Fruit fly (Drosophila melanogaster): ENCODE results near the gene CG11313.

The CG11313 gene

DNA sequence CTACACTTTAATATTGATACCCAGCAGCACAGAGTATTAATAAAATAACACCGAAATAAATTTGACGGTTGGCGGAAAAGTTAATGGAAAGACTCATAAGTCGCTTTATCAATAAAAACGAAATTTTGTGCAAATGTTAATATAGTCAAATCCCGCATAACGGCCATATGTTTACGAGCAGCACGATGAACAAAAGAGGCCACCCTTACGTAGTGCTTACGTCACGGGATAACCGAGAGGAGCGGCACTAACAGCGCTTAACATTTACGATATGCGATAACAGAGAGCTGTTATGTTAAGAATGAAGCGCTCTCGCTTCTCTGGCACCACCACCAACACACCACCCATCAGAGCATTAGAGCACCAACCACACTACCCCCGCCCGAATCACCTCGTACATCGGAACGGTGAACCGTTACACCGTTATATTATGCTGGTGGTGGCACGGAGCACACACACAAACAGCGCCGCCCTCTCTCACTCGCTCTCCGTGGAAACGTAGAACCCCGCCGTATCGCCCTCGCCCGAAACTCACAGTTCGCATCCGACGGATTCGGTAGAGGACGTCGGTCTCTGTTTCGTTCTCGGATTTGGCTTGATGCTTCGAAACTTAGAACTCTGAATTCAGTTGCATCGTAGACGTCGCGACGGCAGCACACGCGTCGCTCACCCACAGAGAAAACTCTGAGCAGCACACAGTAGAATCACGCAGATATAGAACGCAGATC is 34.5 kb upstream of the CG11313 start, which contains the start of gene zfh1 (continued):
- TF ChIP-seq dac (GFP tag; optimal IDR thresholded peaks at IDR 0.05) (no peak), CG16779 (tag; optimal IDR thresholded peaks at IDR 0.05) (no peak), Lpt (GFP tag; optimal IDR thresholded peaks at IDR 0.05) (no peak), CG9139 (GFP tag; optimal IDR thresholded peaks at IDR 0.05) (no peak), OdsH (GFP tag; optimal IDR thresholded peaks at IDR 0.05) (no peak), CG11902 (GFP tag; optimal IDR thresholded peaks at IDR 0.05) (no peak), topi (GFP tag; optimal IDR thresholded peaks at IDR 0.05) (no peak), CG6276 (GFP tag; optimal IDR thresholded peaks at IDR 0.05) (no peak), Gug (GFP tag; IDR thresholded peaks at IDR 0.05) (no peak)

DNA sequence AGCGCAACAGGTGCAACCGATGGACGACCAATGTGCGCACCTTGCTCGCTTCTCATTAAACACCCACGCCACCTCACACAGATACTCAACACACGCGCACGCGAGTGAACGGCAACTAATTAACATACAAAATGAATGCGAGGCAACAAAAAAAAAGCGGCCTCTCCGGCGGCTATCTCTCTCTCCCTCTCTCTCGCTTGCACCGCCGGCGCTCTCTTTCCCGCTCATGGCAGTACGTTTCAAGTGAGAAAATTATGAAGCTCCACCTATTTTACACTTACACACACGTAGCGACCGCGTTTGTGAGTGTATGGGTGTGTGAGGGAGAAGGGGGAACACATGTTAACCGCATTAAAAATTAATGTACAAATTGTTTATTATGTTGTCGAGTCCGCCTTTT is 33.2 kb upstream of the CG11313 start:
- TF ChIP-seq CG3032 (tag; optimal IDR thresholded peaks at IDR 0.05) (no peak), Met (GFP tag; optimal IDR thresholded peaks at IDR 0.05) (no peak), CG1621 (tag; optimal IDR thresholded peaks at IDR 0.05) (no peak), achi (GFP tag; optimal IDR thresholded peaks at IDR 0.05) (no peak), dsx (GFP tag; optimal IDR thresholded peaks at IDR 0.05; ENCODE audit: poor library complexity, severe bottlenecking) (peak; percentile 55), Sox14 (GFP tag; optimal IDR thresholded peaks at IDR 0.05) (peak; percentile 13), svp (GFP tag) (peak; percentile 65), CG6163 (GFP tag; IDR thresholded peaks at IDR 0.05) (peak; percentile 11; the same call in 1 of the 3 replicates), Eip78C (GFP tag) (peak; percentile 47), fd59A (GFP tag; optimal IDR thresholded peaks at IDR 0.05) (no peak), Hr39 (GFP tag; optimal IDR thresholded peaks at IDR 0.05) (no peak), vri (GFP tag; optimal IDR thresholded peaks at IDR 0.05) (no peak), Blimp-1 (GFP tag; optimal IDR thresholded peaks at IDR 0.05) (no peak), lz (GFP tag; optimal IDR thresholded peaks at IDR 0.05) (no peak), Smox (GFP tag; optimal IDR thresholded peaks at IDR 0.05) (no peak), Hr38 (GFP tag; optimal IDR thresholded peaks at IDR 0.05) (no peak), CG4318 (GFP tag; optimal IDR thresholded peaks at IDR 0.05) (no peak), pdm3 (GFP tag; optimal IDR thresholded peaks at IDR 0.05) (peak; percentile 9), fkh (GFP tag; optimal IDR thresholded peaks at IDR 0.05) (peak; percentile 32), CG16779 (tag; optimal IDR thresholded peaks at IDR 0.05) (no peak), CG10669 (GFP tag; optimal IDR thresholded peaks at IDR 0.05) (no peak), CG11294 (GFP tag; IDR thresholded peaks at IDR 0.05) (no peak)

DNA sequence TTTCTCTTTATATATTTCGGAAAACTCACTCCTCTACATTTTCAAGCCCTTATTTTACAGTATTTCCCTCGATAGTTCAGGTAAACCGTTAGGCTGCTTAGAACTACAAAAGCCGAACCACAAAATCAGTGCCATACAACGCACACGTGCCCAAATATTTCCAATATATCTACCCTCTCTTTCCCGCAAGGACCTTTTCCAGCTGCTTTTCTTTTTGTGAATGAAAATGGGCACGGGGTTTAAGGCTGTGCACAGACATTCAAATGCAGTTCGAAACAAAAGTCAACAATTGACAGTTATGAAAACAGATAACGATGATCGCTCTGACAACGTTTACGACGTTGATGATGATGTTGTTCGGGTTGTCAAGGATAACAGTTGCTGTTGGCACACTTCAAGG is 31.3 kb upstream of the CG11313 start:
- no peak for TF ChIP-seq CG10631 (GFP tag; optimal IDR thresholded peaks at IDR 0.05)
- TF ChIP-seq Hr39 (GFP tag; optimal IDR thresholded peaks at IDR 0.05), result no peak
- no peak for TF ChIP-seq CG6854 (GFP tag; optimal IDR thresholded peaks at IDR 0.05)
- TF ChIP-seq Met (GFP tag; optimal IDR thresholded peaks at IDR 0.05), result no peak
- no peak for TF ChIP-seq dsx (GFP tag; optimal IDR thresholded peaks at IDR 0.05; ENCODE audit: poor library complexity, severe bottlenecking)
- no peak for TF ChIP-seq vri (GFP tag; optimal IDR thresholded peaks at IDR 0.05)
- no peak for TF ChIP-seq CG6792 (GFP tag; optimal IDR thresholded peaks at IDR 0.05)
- TF ChIP-seq CG10669 (GFP tag; optimal IDR thresholded peaks at IDR 0.05), result no peak

DNA sequence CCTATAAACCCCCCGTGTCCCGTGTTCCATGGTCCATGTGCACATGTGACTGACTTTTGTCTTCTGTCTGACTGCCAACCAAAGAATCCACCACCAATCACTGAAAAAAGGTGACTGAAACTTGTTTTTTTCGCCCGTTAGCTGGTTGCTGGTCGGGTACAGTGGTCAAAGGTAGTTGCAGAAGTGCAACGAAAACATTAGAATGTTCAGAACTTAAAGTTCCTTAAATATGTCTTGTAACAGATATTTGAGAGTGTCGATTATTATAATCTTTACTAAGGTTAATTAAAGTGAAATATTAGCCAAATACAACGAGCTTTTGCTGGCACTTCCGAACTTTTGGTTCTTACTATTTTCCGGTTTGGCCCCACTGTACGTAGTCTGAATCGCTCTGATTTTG is 30.2 kb upstream of the CG11313 start:
- no peak for TF ChIP-seq CG8319 (GFP tag; optimal IDR thresholded peaks at IDR 0.05)
- TF ChIP-seq CG10631 (GFP tag; optimal IDR thresholded peaks at IDR 0.05), result no peak
- TF ChIP-seq vri (GFP tag; optimal IDR thresholded peaks at IDR 0.05), result peak; percentile 38
- no peak for TF ChIP-seq Gug (GFP tag; IDR thresholded peaks at IDR 0.05)
- TF ChIP-seq CG9139 (GFP tag; optimal IDR thresholded peaks at IDR 0.05), result no peak
- TF ChIP-seq Eip78C (GFP tag), result peak; percentile 80
- TF ChIP-seq net (GFP tag; optimal IDR thresholded peaks at IDR 0.05), result peak; percentile 14
- peak; percentile 68 for TF ChIP-seq esn (GFP tag; optimal IDR thresholded peaks at IDR 0.05)
- no peak for TF ChIP-seq CG8632 (GFP tag; optimal IDR thresholded peaks at IDR 0.05)
- no peak for TF ChIP-seq Hr4 (GFP tag; optimal IDR thresholded peaks at IDR 0.05)
- no peak for TF ChIP-seq CG11294 (GFP tag; IDR thresholded peaks at IDR 0.05)
- TF ChIP-seq Ets21C (GFP tag; optimal IDR thresholded peaks at IDR 0.05), result peak; percentile 41
- no peak for TF ChIP-seq CG6163 (GFP tag; IDR thresholded peaks at IDR 0.05)
- TF ChIP-seq cyc (GFP tag; optimal IDR thresholded peaks at IDR 0.05), result peak; percentile 44
- no peak for TF ChIP-seq CG3032 (tag; optimal IDR thresholded peaks at IDR 0.05)
- TF ChIP-seq Sox14 (GFP tag; optimal IDR thresholded peaks at IDR 0.05), result peak; percentile 29
- peak; percentile 68 for TF ChIP-seq topi (GFP tag; optimal IDR thresholded peaks at IDR 0.05)
- no peak for TF ChIP-seq fkh (GFP tag; optimal IDR thresholded peaks at IDR 0.05)
- TF ChIP-seq CG15336 (GFP tag; IDR thresholded peaks at IDR 0.05), result no peak
- peak; percentile 4 for TF ChIP-seq spab (GFP tag; optimal IDR thresholded peaks at IDR 0.05)
- TF ChIP-seq CG16779 (tag; optimal IDR thresholded peaks at IDR 0.05), result no peak
- no peak for TF ChIP-seq pdm3 (GFP tag; optimal IDR thresholded peaks at IDR 0.05)
- TF ChIP-seq CG3919 (GFP tag; optimal IDR thresholded peaks at IDR 0.05), result peak; percentile 46
- TF ChIP-seq achi (GFP tag; optimal IDR thresholded peaks at IDR 0.05), result peak; percentile 24
- no peak for TF ChIP-seq dsx (GFP tag; optimal IDR thresholded peaks at IDR 0.05; ENCODE audit: poor library complexity, severe bottlenecking)
- no peak for TF ChIP-seq CG7368 (GFP tag; optimal IDR thresholded peaks at IDR 0.05)
